Worm (Caenorhabditis elegans) whole organism, young adult: ENCODE measurements around the gene F21E9.2.

Source experiments
- B0261.1 ChIP-seq: sonication (generic microtip); optimal IDR thresholded peaks from 2 replicates; lab custom pipeline; 2016; ENCODE audit warnings: mild to moderate bottlenecking, missing genetic modification characterization, moderate library complexity, missing compliant biosample characterization
- B0336.3 ChIP-seq: fragments of 200-800 bp; sonication (Bioruptor generic); IDR thresholded peaks from 2 replicates; pipeline ENCODE4 v1.3.6; 2022; ENCODE audit warnings: missing genetic modification characterization, missing compliant biosample characterization
- C17E4.6 ChIP-seq: fragments of 200-800 bp; sonication (Bioruptor generic); IDR thresholded peaks from 2 replicates; pipeline ENCODE4 v1.3.6; 2022; ENCODE audit warnings: missing genetic modification reagents, missing genetic modification characterization, missing compliant biosample characterization
- F22D6.2 ChIP-seq: sonication (generic microtip); optimal IDR thresholded peaks from 2 replicates; lab custom pipeline; 2016; ENCODE audit warnings: mild to moderate bottlenecking, missing genetic modification characterization, missing compliant biosample characterization
- F33H1.4 ChIP-seq: fragments of 200-800 bp; sonication (Bioruptor generic); IDR thresholded peaks from 2 replicates; pipeline ENCODE4 v1.3.6; 2022; ENCODE audit warnings: missing genetic modification reagents, missing genetic modification characterization, missing compliant biosample characterization
- F39B2.1 ChIP-seq: fragments of 200-800 bp; sonication (Bioruptor generic); IDR thresholded peaks from 2 replicates; pipeline ENCODE4 v1.3.6; 2022; ENCODE audit warnings: missing genetic modification reagents, missing genetic modification characterization, missing compliant biosample characterization
- K11D2.4 ChIP-seq: fragments of 200-800 bp; sonication (Bioruptor generic); IDR thresholded peaks from 2 replicates; pipeline ENCODE4 v1.3.6; 2022; ENCODE audit warnings: missing genetic modification reagents, missing genetic modification characterization, missing compliant biosample characterization
- K12H6.12 ChIP-seq: fragments of 200-800 bp; sonication (Bioruptor generic); optimal IDR thresholded peaks from 2 replicates; lab custom pipeline; 2018; ENCODE audit warnings: mild to moderate bottlenecking, missing genetic modification characterization, missing compliant biosample characterization
- Y53F4B.3 ChIP-seq: fragments of 200-800 bp; sonication (Bioruptor generic); IDR thresholded peaks from 2 replicates; pipeline ENCODE4 v1.3.6; 2022; ENCODE audit warnings: missing genetic modification reagents, missing genetic modification characterization, missing compliant biosample characterization
- ZK185.1 ChIP-seq: sonication (generic microtip); optimal IDR thresholded peaks from 2 replicates; lab custom pipeline; 2016; ENCODE audit warnings: mild to moderate bottlenecking, missing genetic modification characterization, missing compliant biosample characterization; ENCODE audit not compliant: poor library complexity, severe bottlenecking
- ama-1 ChIP-seq, 3 experiments: fragments of 150-350 bp in 1 of 3; sonication (generic microtip) in 2 of 3; optimal IDR thresholded peaks; 2 replicates each; lab custom pipeline; 2014 to 2018; ENCODE audit warnings: missing biosample characterization in 2 of 3, missing genetic modification characterization in 2 of 3, missing genetic modification reagents in 2 of 3
- aptf-2 ChIP-seq: fragments of 200-800 bp; sonication (Bioruptor generic); conservative IDR thresholded peaks from 2 replicates; pipeline ENCODE4 v1.3.6; 2022; ENCODE audit warnings: missing genetic modification reagents, missing genetic modification characterization, missing compliant biosample characterization
- ccch-3 ChIP-seq: fragments of 200-800 bp; sonication (Bioruptor generic); optimal IDR thresholded peaks from 2 replicates; lab custom pipeline; 2018; ENCODE audit warnings: mild to moderate bottlenecking, missing genetic modification characterization, missing compliant biosample characterization
- ceh-27 ChIP-seq: fragments of 200-800 bp; sonication (Bioruptor generic); optimal IDR thresholded peaks from 2 replicates; lab custom pipeline; 2018; ENCODE audit warnings: mild to moderate bottlenecking, missing genetic modification characterization, moderate library complexity, missing compliant biosample characterization
- ceh-79 ChIP-seq: sonication (generic microtip); optimal IDR thresholded peaks from 2 replicates; lab custom pipeline; 2017; ENCODE audit warnings: mild to moderate bottlenecking, missing genetic modification characterization, missing compliant biosample characterization
- die-1 ChIP-seq: sonication (generic microtip); optimal IDR thresholded peaks from 2 replicates; lab custom pipeline; 2016; ENCODE audit warnings: missing genotype, mild to moderate bottlenecking, missing genetic modification characterization, missing compliant biosample characterization
- dpl-1 ChIP-seq: fragments of 150-350 bp; optimal IDR thresholded peaks from 2 replicates; lab custom pipeline; 2014; ENCODE audit warnings: missing biosample characterization, missing genetic modification reagents, missing genetic modification characterization
- efl-1 ChIP-seq: fragments of 150-350 bp; optimal IDR thresholded peaks from 2 replicates; lab custom pipeline; 2014; ENCODE audit warnings: missing biosample characterization, missing genetic modification reagents, missing genetic modification characterization
- gei-17 ChIP-seq: fragments of 200-800 bp; sonication (Bioruptor generic); optimal IDR thresholded peaks from 2 replicates; lab custom pipeline; 2018; ENCODE audit warnings: mild to moderate bottlenecking, missing genetic modification characterization, missing compliant biosample characterization
- hlh-12 ChIP-seq: sonication (generic microtip); optimal IDR thresholded peaks from 2 replicates; lab custom pipeline; 2016; ENCODE audit warnings: missing genetic modification characterization, missing compliant biosample characterization
- hmg-1.2 ChIP-seq: fragments of 200-800 bp; sonication (Bioruptor generic); IDR thresholded peaks from 2 replicates; pipeline ENCODE4 v1.3.6; 2022; ENCODE audit warnings: missing genetic modification reagents, missing genetic modification characterization, missing compliant biosample characterization
- lag-1 ChIP-seq: fragments of 200-800 bp; sonication (Bioruptor generic); IDR thresholded peaks from 2 replicates; pipeline ENCODE4 v1.3.6; 2022; ENCODE audit warnings: missing genetic modification reagents, missing genetic modification characterization, missing compliant biosample characterization
- let-526 ChIP-seq: fragments of 200-800 bp; sonication (Bioruptor generic); IDR thresholded peaks from 2 replicates; pipeline ENCODE4 v1.3.6; 2022; ENCODE audit warnings: missing genetic modification reagents, missing genetic modification characterization, missing compliant biosample characterization
- lin-40 ChIP-seq: sonication (generic microtip); optimal IDR thresholded peaks from 2 replicates; lab custom pipeline; 2016; ENCODE audit warnings: missing genetic modification characterization, mild to moderate bottlenecking, missing compliant biosample characterization, missing genotype, missing genetic modification reagents
- lin-54 ChIP-seq: fragments of 200-800 bp; sonication (Bioruptor generic); optimal IDR thresholded peaks from 2 replicates; lab custom pipeline; 2018; ENCODE audit warnings: mild to moderate bottlenecking, missing genetic modification characterization, missing compliant biosample characterization
- lsy-27 ChIP-seq: sonication (generic microtip); optimal IDR thresholded peaks from 2 replicates; lab custom pipeline; 2017; ENCODE audit warnings: missing genetic modification characterization, mild to moderate bottlenecking, missing compliant biosample characterization, antibody characterized with exemption, missing genotype, borderline replicate concordance; ENCODE audit not compliant: insufficient read depth
- mel-28 ChIP-seq: sonication (generic microtip); optimal IDR thresholded peaks from 2 replicates; lab custom pipeline; 2016; ENCODE audit warnings: borderline replicate concordance, mild to moderate bottlenecking, missing genetic modification characterization, missing compliant biosample characterization
- nfyb-1 ChIP-seq: fragments of 200-800 bp; sonication (Bioruptor generic); IDR thresholded peaks from 2 replicates; pipeline ENCODE4 v1.3.6; 2022; ENCODE audit warnings: missing genetic modification reagents, missing genetic modification characterization, missing compliant biosample characterization
- nhr-90 ChIP-seq: sonication (generic microtip); optimal IDR thresholded peaks from 2 replicates; lab custom pipeline; 2016; ENCODE audit warnings: missing genotype, mild to moderate bottlenecking, missing genetic modification characterization, missing compliant biosample characterization
- rec-8 ChIP-seq, 2 experiments: sonication (generic microtip); optimal IDR thresholded peaks; 2 replicates each; lab custom pipeline; 2016; ENCODE audit warnings: mild to moderate bottlenecking in 2 of 2, missing genetic modification characterization in 2 of 2, missing genetic modification reagents in 2 of 2, missing genotype in 2 of 2, missing biosample characterization in 1 of 2, missing compliant biosample characterization in 1 of 2, moderate library complexity in 1 of 2
- sdz-38 ChIP-seq: sonication (generic microtip); optimal IDR thresholded peaks from 2 replicates; lab custom pipeline; 2016; ENCODE audit warnings: missing genotype, missing genetic modification characterization, missing compliant biosample characterization
- snpc-1.1 ChIP-seq: sonication (generic microtip); optimal IDR thresholded peaks from 2 replicates; lab custom pipeline; 2017; ENCODE audit warnings: missing genetic modification characterization, mild to moderate bottlenecking, missing compliant biosample characterization, antibody characterized with exemption, moderate library complexity, missing genotype, missing genetic modification reagents; ENCODE audit not compliant: insufficient read depth
- snpc-1.3 ChIP-seq: sonication (generic microtip); optimal IDR thresholded peaks from 2 replicates; lab custom pipeline; 2017; ENCODE audit warnings: missing genetic modification characterization, mild to moderate bottlenecking, missing compliant biosample characterization, antibody characterized with exemption, moderate library complexity, missing genotype, missing genetic modification reagents; ENCODE audit not compliant: insufficient read depth
- sptf-2 ChIP-seq: fragments of 200-800 bp; sonication (Bioruptor generic); optimal IDR thresholded peaks from 2 replicates; lab custom pipeline; 2018; ENCODE audit warnings: mild to moderate bottlenecking, missing genetic modification characterization, missing compliant biosample characterization
- xnd-1 ChIP-seq: sonication (generic microtip); optimal IDR thresholded peaks from 2 replicates; lab custom pipeline; 2016; ENCODE audit warnings: missing genotype, missing genetic modification reagents, missing genetic modification characterization, missing compliant biosample characterization
- zim-3 ChIP-seq: sonication (generic microtip); optimal IDR thresholded peaks from 2 replicates; lab custom pipeline; 2017; ENCODE audit warnings: mild to moderate bottlenecking, missing genetic modification characterization, moderate library complexity, missing compliant biosample characterization
- ztf-18 ChIP-seq: sonication (generic microtip); optimal IDR thresholded peaks from 2 replicates; lab custom pipeline; 2016; ENCODE audit warnings: missing genotype, mild to moderate bottlenecking, missing genetic modification characterization, missing compliant biosample characterization

F21E9.2 gene

DNA sequence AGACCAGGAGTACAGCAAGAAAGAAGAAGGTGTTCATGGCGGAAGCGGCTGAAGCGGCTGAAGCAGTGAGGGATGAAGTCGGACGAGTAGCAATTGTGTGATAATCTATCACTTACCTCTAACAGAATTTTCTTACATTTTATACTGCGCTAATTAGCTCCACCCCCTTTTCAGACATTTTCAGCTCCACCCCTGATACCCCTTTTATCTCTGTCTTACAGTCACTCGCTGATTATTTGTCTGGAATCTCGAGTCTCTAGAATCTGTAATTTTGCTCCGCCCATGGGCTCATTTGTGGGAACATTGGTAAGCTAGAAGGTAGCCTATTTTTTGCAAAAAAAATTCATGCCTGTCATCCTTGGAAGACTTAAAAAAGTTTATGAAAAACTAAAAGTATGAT is 14.6 kb upstream of the F21E9.2 start, which contains the start of gene ins-39:
ins-39 (minus strand) TSS at position 101 of the 400 bp plus-strand sequence.
- TF ChIP-seq Y53F4B.3 (GFP tag; lab: Robert Waterston, UW) (no peak), aptf-2 (no peak), F22D6.2 (tag; lab: Kevin White, UChicago) (no peak), hmg-1.2 (no peak), ztf-18 (tag; lab: Kevin White, UChicago) (no peak), let-526 (no peak), zim-3 (tag; lab: Kevin White, UChicago) (no peak), dpl-1 (no peak), hlh-12 (tag; lab: Kevin White, UChicago) (no peak), C17E4.6 (GFP tag; lab: Robert Waterston, UW) (no peak), B0261.1 (tag; lab: Kevin White, UChicago) (no peak), ceh-27 (no peak), die-1 (tag; lab: Kevin White, UChicago) (no peak), xnd-1 (tag; lab: Kevin White, UChicago) (no peak)

ce11 chrX:1338906-1339673 is 9.3 kb upstream of the F21E9.2 start:
- TF ChIP-seq sdz-38 (tag; lab: Kevin White, UChicago) (no peak), nhr-90 (tag; lab: Kevin White, UChicago) (no peak), lag-1 (no peak), ceh-79 (tag; lab: Kevin White, UChicago) (no peak), sptf-2 (GFP tag; lab: Kevin White, UChicago) (no peak), rec-8 (tag; optimal IDR thresholded peaks at IDR 0.05; lab: Kevin White, UChicago) (no peak), mel-28 (no peak), F33H1.4 (GFP tag; lab: Robert Waterston, UW) (no peak), K12H6.12 (no peak), ZK185.1 (tag; lab: Kevin White, UChicago) (peak; percentile 29), efl-1 (GFP tag; lab: Kevin White, UChicago) (no peak), gei-17 (GFP tag; lab: Kevin White, UChicago) (peak; percentile 77), Y53F4B.3 (GFP tag; lab: Robert Waterston, UW) (no peak), C17E4.6 (GFP tag; lab: Robert Waterston, UW) (no peak), snpc-1.3 (no peak), ccch-3 (GFP tag; lab: Kevin White, UChicago) (no peak), lin-54 (GFP tag; lab: Kevin White, UChicago) (no peak), K11D2.4 (GFP tag; lab: Robert Waterston, UW) (0 out of 2 replicates have a peak, but pooled peaks have one; percentile 13), lin-40 (peak; percentile 67), nfyb-1 (no peak), B0336.3 (GFP tag; lab: Robert Waterston, UW) (no peak), lsy-27 (tag; lab: Kevin White, UChicago) (no peak), ama-1 (optimal IDR thresholded peaks at IDR 0.05; lab: Kevin White, UChicago) (no peak), ama-1 (GFP tag; optimal IDR thresholded peaks at IDR 0.05; lab: Kevin White, UChicago) (no peak), F39B2.1 (GFP tag; lab: Robert Waterston, UW) (no peak), snpc-1.1 (tag; lab: Kevin White, UChicago) (no peak)
